Worm (Caenorhabditis elegans): ENCODE results near the gene gstk-1.

DNA sequence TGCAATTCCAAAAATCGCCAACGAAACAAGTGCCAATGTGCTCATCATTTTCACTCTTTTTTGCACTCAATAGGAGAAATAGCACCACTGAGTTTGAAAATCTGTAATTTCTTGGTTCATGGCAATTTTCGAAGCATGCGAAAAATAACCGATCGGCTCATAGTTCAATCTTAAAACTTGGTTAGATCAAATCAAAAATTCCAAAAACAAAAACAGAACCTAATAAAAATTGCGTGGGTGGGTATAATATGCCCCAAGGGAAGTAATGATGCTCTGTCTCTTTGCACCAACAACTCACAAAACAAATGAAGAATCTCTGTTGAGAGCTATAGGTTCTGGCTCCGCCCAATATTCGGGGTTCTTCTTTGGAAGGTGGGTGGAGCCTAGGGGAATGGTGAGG, 35.3 kb downstream of the gstk-1 start, which contains the start of gene nlp-11:
- TF ChIP-seq nhr-77 (tag; optimal IDR thresholded peaks at IDR 0.05) (no peak), ztf-11 (tag; optimal IDR thresholded peaks at IDR 0.05) (no peak), nhr-28 (tag; optimal IDR thresholded peaks at IDR 0.05) (no peak), fkh-10 (GFP tag; optimal IDR thresholded peaks at IDR 0.05) (no peak), ama-1 (optimal IDR thresholded peaks at IDR 0.05) (no peak)

All from whole organism, L3 larva.